Fruit fly (Drosophila melanogaster): Measurements from ENCODE around the gene CG11498.

The CG11498 gene

DNA sequence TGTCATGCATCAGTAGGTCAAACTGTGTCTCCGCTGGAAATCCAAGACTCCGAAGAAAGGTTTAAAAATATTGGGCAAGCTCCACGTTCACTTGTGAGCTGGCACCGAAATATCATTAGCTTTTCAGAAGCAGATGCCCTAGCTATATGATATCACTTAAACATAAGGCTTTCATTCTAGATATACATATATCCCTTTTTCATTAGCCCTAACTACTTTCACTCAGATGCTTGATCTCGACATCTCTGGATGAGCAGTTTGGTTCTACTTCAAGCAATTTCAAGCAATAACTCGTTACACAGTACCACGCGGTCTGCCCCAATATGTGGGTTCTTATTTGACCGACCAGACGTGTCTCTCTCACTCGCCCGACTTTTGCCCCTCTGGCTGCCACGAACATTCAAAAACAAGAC is 31.2 kb upstream of the CG11498 start (continued):
- TF ChIP-seq fd64A (GFP tag; optimal IDR thresholded peaks at IDR 0.05) (no peak), HmgD (GFP tag; optimal IDR thresholded peaks at IDR 0.05) (no peak), CG14710 (tag; optimal IDR thresholded peaks at IDR 0.05) (no peak), CG42726 (GFP tag; IDR thresholded peaks at IDR 0.05; ENCODE audit: partially characterized antibody) (no peak), Oaz (GFP tag; IDR thresholded peaks at IDR 0.05) (no peak), dmrt99B (tag; optimal IDR thresholded peaks at IDR 0.05) (peak; percentile 53), CG18619 (GFP tag; optimal IDR thresholded peaks at IDR 0.05) (peak; percentile 60), CG8478 (optimal IDR thresholded peaks at IDR 0.05) (no peak), CG31224 (GFP tag; IDR thresholded peaks at IDR 0.05) (0 out of 2 replicates have a peak, but pooled peaks have one; percentile 36), NK7.1 (GFP tag; optimal IDR thresholded peaks at IDR 0.05) (peak; percentile 40), sqz (GFP tag; optimal IDR thresholded peaks at IDR 0.05) (no peak), CG10431 (GFP tag; optimal IDR thresholded peaks at IDR 0.05) (no peak), zfh2 (GFP tag; optimal IDR thresholded peaks at IDR 0.05) (peak; percentile 32), Fer1 (GFP tag; optimal IDR thresholded peaks at IDR 0.05) (no peak), CG7928 (GFP tag; optimal IDR thresholded peaks at IDR 0.05) (no peak), CG17385 (GFP tag; optimal IDR thresholded peaks at IDR 0.05) (peak; percentile 51), CG3163 (GFP tag; optimal IDR thresholded peaks at IDR 0.05) (no peak), CG6813 (GFP tag; optimal IDR thresholded peaks at IDR 0.05) (no peak), CG14441 (GFP tag; IDR thresholded peaks at IDR 0.05) (peak; percentile 31; the same call in 1 of the 2 replicates), Aef1 (GFP tag; IDR thresholded peaks at IDR 0.05) (no peak), CG6254 (GFP tag; optimal IDR thresholded peaks at IDR 0.05) (no peak), fd102C (GFP tag; optimal IDR thresholded peaks at IDR 0.05) (no peak), dan (GFP tag; IDR thresholded peaks at IDR 0.05) (no peak), seq (GFP tag; IDR thresholded peaks at IDR 0.05) (no peak), croc (GFP tag; conservative IDR thresholded peaks at IDR 0.05) (no peak; the same call in 2 of the 3 replicates), tup (GFP tag; optimal IDR thresholded peaks at IDR 0.05) (no peak), zen (tag; optimal IDR thresholded peaks at IDR 0.05) (no peak), tx (GFP tag; optimal IDR thresholded peaks at IDR 0.05) (peak; percentile 35), CG32767 (GFP tag; IDR thresholded peaks at IDR 0.05) (no peak), B-H2 (GFP tag; optimal IDR thresholded peaks at IDR 0.05) (no peak), tin (GFP tag; optimal IDR thresholded peaks at IDR 0.05) (no peak), Ets65A (GFP tag) (peak; percentile 97), sima (GFP tag; optimal IDR thresholded peaks at IDR 0.05) (no peak), nerfin-2 (GFP tag; IDR thresholded peaks at IDR 0.05; ENCODE audit: partially characterized antibody) (no peak), CG7786 (GFP tag; optimal IDR thresholded peaks at IDR 0.05) (peak; percentile 64), Nf-YB (GFP tag; optimal IDR thresholded peaks at IDR 0.05) (no peak), ind (GFP tag; optimal IDR thresholded peaks at IDR 0.05) (peak; percentile 23), E2f2 (GFP tag; IDR thresholded peaks at IDR 0.05) (no peak), CG11504 (tag; optimal IDR thresholded peaks at IDR 0.05) (peak; percentile 54), bbx (GFP tag; IDR thresholded peaks at IDR 0.05; ENCODE audit: partially characterized antibody) (no peak), CG5180 (GFP tag; optimal IDR thresholded peaks at IDR 0.05) (no peak), CG34376 (GFP tag; optimal IDR thresholded peaks at IDR 0.05) (no peak), CG12104 (GFP tag; optimal IDR thresholded peaks at IDR 0.05) (peak; percentile 3), Lim3 (GFP tag; IDR thresholded peaks at IDR 0.05) (no peak), CG11723 (GFP tag; optimal IDR thresholded peaks at IDR 0.05) (no peak), scrt (GFP tag; optimal IDR thresholded peaks at IDR 0.05) (no peak), Fer3 (tag; optimal IDR thresholded peaks at IDR 0.05) (no peak), CG10274 (GFP tag; optimal IDR thresholded peaks at IDR 0.05) (no peak), CG2889 (GFP tag; IDR thresholded peaks at IDR 0.05) (no peak), CG34422 (GFP tag; IDR thresholded peaks at IDR 0.05) (no peak), lilli (GFP tag; optimal IDR thresholded peaks at IDR 0.05) (peak; percentile 62), Hmx (GFP tag; optimal IDR thresholded peaks at IDR 0.05) (no peak)
